Fruit fly (Drosophila melanogaster): ENCODE results near the gene Ca-beta.
A peak's percentile ranks its signal among the peaks of the same experiment; 100 is the strongest.

DNA sequence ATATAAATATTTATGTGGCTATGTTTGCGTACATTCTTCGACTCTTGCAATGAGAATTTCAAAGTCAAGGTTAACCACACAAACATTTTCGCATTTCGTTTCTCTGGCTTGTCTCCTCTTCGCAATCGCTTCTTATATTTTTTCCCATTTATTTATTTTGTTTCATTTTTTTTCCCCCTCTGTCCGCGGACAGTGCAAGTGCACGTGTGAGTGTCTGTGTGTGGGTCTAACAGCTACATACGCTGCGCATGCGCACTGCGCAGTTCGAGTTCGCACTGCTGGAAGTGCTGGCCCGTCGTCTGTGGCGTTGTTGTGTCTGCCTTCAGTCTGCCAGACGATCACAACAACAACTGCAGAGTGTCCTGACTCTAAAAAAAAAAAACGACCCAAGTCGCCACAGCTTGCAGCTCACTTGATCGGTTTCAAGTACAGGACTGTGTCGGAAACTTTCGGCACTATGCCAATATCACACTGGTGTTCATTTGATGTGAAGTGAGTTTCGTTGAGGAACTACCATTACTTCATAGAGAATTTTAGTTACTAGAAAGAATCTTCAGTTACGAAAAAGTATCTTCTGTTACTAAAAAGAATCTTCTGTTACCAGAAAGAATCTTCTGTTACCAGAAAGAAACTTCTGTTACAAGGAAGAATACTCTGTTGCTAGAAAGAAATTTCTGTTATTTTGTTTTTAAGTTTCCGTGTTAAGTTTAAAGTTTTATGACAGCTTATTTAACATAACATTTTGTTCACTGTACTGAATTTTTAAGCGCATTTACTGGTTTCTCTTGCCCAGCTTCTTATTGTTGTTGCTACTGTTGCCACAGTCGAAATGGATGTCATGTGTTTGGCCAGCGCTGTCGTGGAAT, 27.7 kb downstream of the Ca-beta start:
- TF ChIP-seq CG14655 (GFP tag; optimal IDR thresholded peaks at IDR 0.05) (no peak), EcR (GFP tag; optimal IDR thresholded peaks at IDR 0.05) (peak; percentile 59), CG17806 (tag; optimal IDR thresholded peaks at IDR 0.05) (no peak), CG8159 (tag; optimal IDR thresholded peaks at IDR 0.05) (no peak), CG12605 (GFP tag; IDR thresholded peaks at IDR 0.05) (no peak), gl (tag; optimal IDR thresholded peaks at IDR 0.05) (peak; percentile 36), Snoo (tag; optimal IDR thresholded peaks at IDR 0.05) (peak; percentile 38)
